Worm (Caenorhabditis elegans) whole organism, dauer: ENCODE results near the gene sorf-2.

Source experiments
- unc-62 ChIP-seq: sonication (generic microtip); optimal IDR thresholded peaks from 2 replicates; lab custom pipeline; 2017; ENCODE audit warnings: missing biosample characterization, missing genetic modification reagents, missing genetic modification characterization

sorf-2 gene

ce11 chrIII:5334517-5335049 is 8.2 kb downstream of the sorf-2 start:
- no peak for TF ChIP-seq unc-62 (GFP tag; lab: Kevin White, UChicago)

ce11 chrIII:5338787-5339186 is 12.4 kb downstream of the sorf-2 start:
- TF ChIP-seq unc-62 (GFP tag; lab: Kevin White, UChicago), result no peak

ce11 chrIII:5340530-5340929 is 14.1 kb downstream of the sorf-2 start:
- no peak for TF ChIP-seq unc-62 (GFP tag; lab: Kevin White, UChicago)

- no peak for TF ChIP-seq unc-62 (GFP tag; lab: Kevin White, UChicago)
Observed at ce11 chrIII:5341382-5341781, 15.0 kb downstream of the sorf-2 start, which contains the start of gene ZK121.2. Gene ZK121.2 (plus strand): TSS chrIII:5341682.

- no peak for TF ChIP-seq unc-62 (GFP tag; lab: Kevin White, UChicago)
Observed at ce11 chrIII:5343555-5343954, 17.1 kb downstream of the sorf-2 start.

ce11 chrIII:5344561-5344960 is 18.1 kb downstream of the sorf-2 start:
- no peak for TF ChIP-seq unc-62 (GFP tag; lab: Kevin White, UChicago)

ce11 chrIII:5346017-5346416 is 19.6 kb downstream of the sorf-2 start, which contains the start of gene glrx-21:
Gene glrx-21 (minus strand): TSS chrIII:5346117.
- no peak for TF ChIP-seq unc-62 (GFP tag; lab: Kevin White, UChicago)

- TF ChIP-seq unc-62 (GFP tag; lab: Kevin White, UChicago), result no peak
Observed at ce11 chrIII:5349250-5349649, 22.8 kb downstream of the sorf-2 start, which contains the start of gene thoc-5. Gene thoc-5 (minus strand): TSS chrIII:5349401.

- no peak for TF ChIP-seq unc-62 (GFP tag; lab: Kevin White, UChicago)
Observed at ce11 chrIII:5361909-5362308, 35.5 kb downstream of the sorf-2 start, which contains the start of gene Y32H12A.1. Gene Y32H12A.1 (plus strand): TSS chrIII:5362209.

ce11 chrIII:5367995-5368899 is 41.8 kb downstream of the sorf-2 start, which contains the start of gene dhs-9:
Gene dhs-9 (minus strand): TSS chrIII:5368045.
- TF ChIP-seq unc-62 (GFP tag; lab: Kevin White, UChicago), result no peak

ce11 chrIII:5371226-5371926 is 45.0 kb downstream of the sorf-2 start, which contains the start of gene szy-2:
Gene szy-2 (minus strand): TSS chrIII:5371276.
- no peak for TF ChIP-seq unc-62 (GFP tag; lab: Kevin White, UChicago)

ce11 chrIII:5372884-5373283 is 46.5 kb downstream of the sorf-2 start:
- TF ChIP-seq unc-62 (GFP tag; lab: Kevin White, UChicago), result no peak

ce11 chrIII:5373715-5374114 is 47.3 kb downstream of the sorf-2 start:
- TF ChIP-seq unc-62 (GFP tag; lab: Kevin White, UChicago), result no peak

ce11 chrIII:5375001-5375532 is 48.6 kb downstream of the sorf-2 start:
- no peak for TF ChIP-seq unc-62 (GFP tag; lab: Kevin White, UChicago)

ce11 chrIII:5379879-5380331 is 53.5 kb downstream of the sorf-2 start, which contains the start of gene paqr-2:
Gene paqr-2 (minus strand): TSS chrIII:5379929.
- no peak for TF ChIP-seq unc-62 (GFP tag; lab: Kevin White, UChicago)
